Worm (Caenorhabditis elegans) whole organism, L3 larva: ENCODE data around the gene C09B7.2.

Experiments used
- aly-2 ChIP-seq: fragments of 150-350 bp; optimal IDR thresholded peaks from 2 replicates; lab custom pipeline; 2014; ENCODE audit warnings: missing biosample characterization, missing genetic modification characterization
- lin-39 ChIP-seq: fragments of 150-350 bp; optimal IDR thresholded peaks from 2 replicates; lab custom pipeline; 2018; ENCODE audit warnings: missing biosample characterization, missing genetic modification reagents, missing genetic modification characterization
- nhr-43 ChIP-seq: sonication (generic microtip); optimal IDR thresholded peaks from 2 replicates; lab custom pipeline; 2016; ENCODE audit warnings: mild to moderate bottlenecking, missing genetic modification characterization, missing compliant biosample characterization; ENCODE audit not compliant: poor library complexity, severe bottlenecking
- sea-2 ChIP-seq: fragments of 150-350 bp; sonication (generic microtip); optimal IDR thresholded peaks from 4 replicates; lab custom pipeline; 2014; ENCODE audit warnings: missing biosample characterization, missing genetic modification reagents, missing genetic modification characterization
- unc-62 ChIP-seq: fragments of 150-350 bp; sonication (generic microtip); optimal IDR thresholded peaks from 4 replicates; lab custom pipeline; 2014; ENCODE audit warnings: missing biosample characterization, missing genetic modification reagents, missing genetic modification characterization

DNA sequence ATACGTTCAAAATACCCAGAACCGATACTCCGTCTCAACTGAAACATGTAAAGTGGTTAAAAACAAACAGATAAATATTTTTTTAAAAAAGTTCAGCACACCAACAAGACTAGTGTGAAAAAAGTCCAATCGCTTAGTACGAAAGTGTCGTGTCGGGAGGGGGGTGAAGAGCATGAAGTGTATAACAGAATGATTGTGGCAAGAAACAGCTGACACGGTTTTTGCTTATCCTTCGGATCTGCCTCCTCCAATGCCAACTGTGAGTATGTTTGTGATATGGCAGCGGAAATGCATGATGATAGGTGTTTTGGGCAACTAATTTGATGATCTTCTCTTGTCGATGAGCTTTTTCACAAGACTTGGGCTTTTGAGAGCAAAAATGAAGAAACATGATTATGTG is 47.6 kb upstream of the C09B7.2 start:
- TF ChIP-seq sea-2 (GFP tag; lab: Kevin White, UChicago) (no peak), lin-39 (tag; lab: Kevin White, UChicago) (peak; percentile 30), aly-2 (tag; lab: Kevin White, UChicago) (no peak), unc-62 (GFP tag; lab: Kevin White, UChicago) (no peak), nhr-43 (no peak)
